Fruit fly (Drosophila melanogaster) whole organism, prepupa: Measurements from ENCODE around the gene CG7573.

Experiments used
- CG15336 ChIP-seq: fragments of 200-800 bp; sonication (Bioruptor generic); IDR thresholded peaks from 2 replicates; pipeline ENCODE4 v1.3.6; 2022; ENCODE audit warnings: missing biosample characterization, missing genetic modification characterization
- CG3032 ChIP-seq: fragments of 200-800 bp; optimal IDR thresholded peaks from 2 replicates; lab custom pipeline; 2019; ENCODE audit warnings: missing biosample characterization, mild to moderate bottlenecking, missing genetic modification characterization, moderate library complexity
- CG6808 ChIP-seq: fragments of 200-800 bp; sonication (Bioruptor generic); optimal IDR thresholded peaks from 3 replicates; lab custom pipeline; 2017; ENCODE audit warnings: missing biosample characterization, missing genetic modification characterization, mild to moderate bottlenecking, moderate library complexity, missing genetic modification reagents
- CG8119 ChIP-seq: fragments of 200-800 bp; sonication (Bioruptor generic); IDR thresholded peaks from 3 replicates; pipeline ENCODE4 v1.3.6; 2022; ENCODE audit warnings: missing biosample characterization, missing genetic modification characterization
- Ets21C ChIP-seq: fragments of 200-800 bp; sonication (Bioruptor generic); optimal IDR thresholded peaks from 3 replicates; lab custom pipeline; 2016; ENCODE audit warnings: missing biosample characterization, missing genetic modification characterization
- Hr39 ChIP-seq: fragments of 200-800 bp; sonication (Bioruptor generic); optimal IDR thresholded peaks from 2 replicates; lab custom pipeline; 2016; ENCODE audit warnings: missing biosample characterization, missing genetic modification characterization
- OdsH ChIP-seq: fragments of 200-800 bp; sonication (Bioruptor generic); optimal IDR thresholded peaks from 3 replicates; lab custom pipeline; 2016; ENCODE audit warnings: missing biosample characterization, missing genetic modification characterization
- Smox ChIP-seq: fragments of 200-800 bp; sonication (Bioruptor generic); optimal IDR thresholded peaks from 3 replicates; lab custom pipeline; 2016; ENCODE audit warnings: missing biosample characterization, missing genetic modification characterization
- acj6 ChIP-seq: fragments of 200-800 bp; sonication (Bioruptor generic); optimal IDR thresholded peaks from 3 replicates; lab custom pipeline; 2016; ENCODE audit warnings: missing biosample characterization, missing genetic modification characterization
- eg ChIP-seq: fragments of 200-800 bp; sonication (Bioruptor generic); IDR thresholded peaks from 3 replicates; pipeline ENCODE4 v1.3.6; 2022; ENCODE audit warnings: missing biosample characterization, missing genetic modification characterization
- fkh ChIP-seq: fragments of 200-800 bp; sonication (Bioruptor generic); optimal IDR thresholded peaks from 3 replicates; lab custom pipeline; 2017; ENCODE audit warnings: missing biosample characterization, mild to moderate bottlenecking, missing genetic modification characterization, moderate library complexity
- ss ChIP-seq, 2 experiments: fragments of 200-800 bp; sonication (Bioruptor generic); optimal IDR thresholded peaks; 2 replicates in 1 of 2; 3 replicates in 1 of 2; lab custom pipeline; 2017 to 2018; ENCODE audit warnings: mild to moderate bottlenecking in 2 of 2, missing biosample characterization in 2 of 2, missing genetic modification characterization in 2 of 2, moderate library complexity in 1 of 2

DNA sequence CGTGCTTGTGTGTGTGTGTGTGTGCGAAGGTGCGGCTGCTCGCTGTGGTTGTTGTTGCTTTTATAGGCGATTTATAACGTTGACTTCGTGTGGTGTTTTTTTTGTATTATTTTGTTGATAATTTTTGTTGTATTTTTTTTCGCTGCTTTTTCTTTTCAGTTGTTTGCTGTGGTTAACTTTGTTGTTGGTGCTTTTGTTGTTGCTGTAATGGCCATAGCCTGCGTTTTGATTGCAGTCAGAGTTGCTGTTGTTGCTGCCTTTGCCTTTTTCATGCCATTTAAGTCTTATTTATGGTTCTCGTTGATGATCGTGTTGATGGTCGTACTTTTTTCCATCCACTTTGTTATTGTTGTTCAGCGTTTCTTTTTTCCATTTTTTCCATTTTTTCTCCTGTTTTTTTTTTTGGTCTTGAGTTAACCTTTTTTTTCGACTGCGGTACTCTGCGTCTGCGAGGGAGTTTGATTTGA is 13.0 kb downstream of the CG7573 start:
- TF ChIP-seq CG3032 (peak; percentile 68), CG15336 (GFP tag; lab: Robert Waterston, UW) (peak; percentile 78), Hr39 (GFP tag; lab: Kevin White, UChicago) (no peak), fkh (no peak), ss (GFP tag; optimal IDR thresholded peaks at IDR 0.05; lab: Kevin White, UChicago) (peak; percentile 96 to 99), CG8119 (GFP tag; lab: Robert Waterston, UW) (peak; percentile 89), CG6808 (peak; percentile 93), OdsH (GFP tag; lab: Kevin White, UChicago) (peak; percentile 52), eg (GFP tag; lab: Robert Waterston, UW) (peak; percentile 87), acj6 (GFP tag; lab: Kevin White, UChicago) (peak; percentile 26), Smox (GFP tag; lab: Kevin White, UChicago) (no peak), Ets21C (GFP tag; lab: Kevin White, UChicago) (no peak)
